Fruit fly (Drosophila melanogaster) whole organism, pupa: ENCODE results near the gene Trs33.

Experiments
- CG10348 ChIP-seq: fragments of 200-800 bp; sonication (Bioruptor generic); IDR thresholded peaks from 2 replicates; pipeline ENCODE4 v1.3.6; 2022; ENCODE audit warnings: missing biosample characterization, missing genetic modification characterization
- CG12605 ChIP-seq: fragments of 200-800 bp; sonication (Bioruptor generic); IDR thresholded peaks from 2 replicates; pipeline ENCODE4 v1.3.6; 2022; ENCODE audit warnings: missing biosample characterization, missing genetic modification characterization
- CG13204 ChIP-seq: fragments of 200-800 bp; sonication (Bioruptor generic); optimal IDR thresholded peaks from 2 replicates; lab custom pipeline; 2018; ENCODE audit warnings: missing biosample characterization, mild to moderate bottlenecking, missing genetic modification characterization, moderate library complexity
- CG14655 ChIP-seq: fragments of 200-800 bp; sonication (Bioruptor generic); optimal IDR thresholded peaks from 3 replicates; lab custom pipeline; 2017; ENCODE audit warnings: mild to moderate bottlenecking, missing biosample characterization, missing genetic modification reagents, missing genetic modification characterization
- CG15710 ChIP-seq: fragments of 200-800 bp; sonication (Bioruptor generic); optimal IDR thresholded peaks from 2 replicates; lab custom pipeline; 2018; ENCODE audit warnings: missing biosample characterization, mild to moderate bottlenecking, missing genetic modification characterization, moderate library complexity
- CG17806 ChIP-seq: fragments of 200-800 bp; sonication (Bioruptor generic); optimal IDR thresholded peaks from 2 replicates; lab custom pipeline; 2018; ENCODE audit warnings: missing biosample characterization, mild to moderate bottlenecking, missing genetic modification characterization, moderate library complexity
- CG32121 ChIP-seq: fragments of 200-800 bp; sonication (Bioruptor generic); IDR thresholded peaks from 2 replicates; pipeline ENCODE4 v1.3.6; 2022; ENCODE audit warnings: missing biosample characterization, missing genetic modification characterization
- CG34367 ChIP-seq: fragments of 200-800 bp; sonication (Bioruptor generic); optimal IDR thresholded peaks from 2 replicates; lab custom pipeline; 2018; ENCODE audit warnings: missing biosample characterization, mild to moderate bottlenecking, missing genetic modification characterization
- CG4496 ChIP-seq: fragments of 200-800 bp; sonication (Bioruptor generic); IDR thresholded peaks from 3 replicates; pipeline ENCODE4 v1.3.6; 2022; ENCODE audit warnings: missing biosample characterization, missing genetic modification characterization
- CG8159 ChIP-seq: fragments of 200-800 bp; sonication (Bioruptor generic); optimal IDR thresholded peaks from 3 replicates; lab custom pipeline; 2018; ENCODE audit warnings: missing biosample characterization, mild to moderate bottlenecking, missing genetic modification characterization, moderate library complexity
- CG8301 ChIP-seq: fragments of 200-800 bp; sonication (Bioruptor generic); optimal IDR thresholded peaks from 2 replicates; lab custom pipeline; 2018; ENCODE audit warnings: missing biosample characterization, mild to moderate bottlenecking, missing genetic modification characterization
- CG9948 ChIP-seq: fragments of 200-800 bp; sonication (Bioruptor generic); optimal IDR thresholded peaks from 2 replicates; lab custom pipeline; 2018; ENCODE audit warnings: missing biosample characterization, mild to moderate bottlenecking, missing genetic modification characterization, moderate library complexity
- D1 ChIP-seq: fragments of 200-800 bp; sonication (Bioruptor generic); optimal IDR thresholded peaks from 2 replicates; lab custom pipeline; 2018; ENCODE audit warnings: missing biosample characterization, mild to moderate bottlenecking, missing genetic modification characterization, moderate library complexity
- EcR ChIP-seq: fragments of 200-800 bp; sonication (Bioruptor generic); optimal IDR thresholded peaks from 3 replicates; lab custom pipeline; 2019; ENCODE audit warnings: missing biosample characterization, missing genetic modification characterization, mild to moderate bottlenecking, moderate library complexity, missing genetic modification reagents
- Ets98B ChIP-seq: fragments of 200-800 bp; sonication (Bioruptor generic); IDR thresholded peaks from 2 replicates; pipeline ENCODE4 v1.3.6; 2022; ENCODE audit warnings: missing biosample characterization, missing genetic modification characterization
- Pif1A ChIP-seq: fragments of 200-800 bp; sonication (Bioruptor generic); optimal IDR thresholded peaks from 3 replicates; lab custom pipeline; 2016; ENCODE audit warnings: missing biosample characterization, missing genetic modification characterization
- Pif1B ChIP-seq: fragments of 200-800 bp; sonication (Bioruptor generic); optimal IDR thresholded peaks from 3 replicates; lab custom pipeline; 2016; ENCODE audit warnings: missing biosample characterization, missing genetic modification characterization
- Snoo ChIP-seq: fragments of 200-800 bp; sonication (Bioruptor generic); optimal IDR thresholded peaks from 3 replicates; lab custom pipeline; 2017; ENCODE audit warnings: missing biosample characterization, mild to moderate bottlenecking, missing genetic modification characterization, inconsistent platforms
- fd96Ca ChIP-seq: fragments of 200-800 bp; sonication (Bioruptor generic); IDR thresholded peaks from 3 replicates; pipeline ENCODE4 v1.3.6; 2022; ENCODE audit warnings: missing biosample characterization, missing genetic modification characterization
- gl ChIP-seq: fragments of 200-800 bp; sonication (Bioruptor generic); optimal IDR thresholded peaks from 2 replicates; lab custom pipeline; 2018; ENCODE audit warnings: missing biosample characterization, mild to moderate bottlenecking, missing genetic modification characterization
- rn ChIP-seq: fragments of 200-800 bp; sonication (Bioruptor generic); IDR thresholded peaks from 2 replicates; pipeline ENCODE4 v1.3.6; 2022; ENCODE audit warnings: missing biosample characterization, missing genetic modification characterization

Gene Trs33

dm6 chr3R:15328083-15328779 lies 22.6 kb downstream of the Trs33 start, which contains the start of the genes CG6236 and ea:
Gene CG6236, minus strand, starts transcription at chr3R:15328269.
Gene ea, plus strand, starts transcription at chr3R:15328729.
- TF ChIP-seq Snoo (tag; lab: Kevin White, UChicago) = no peak
- TF ChIP-seq CG12605 (GFP tag; lab: Robert Waterston, UW) = no peak
- TF ChIP-seq CG15710 (tag; lab: Kevin White, UChicago) = no peak
- TF ChIP-seq CG4496 (GFP tag; lab: Robert Waterston, UW) = no peak
- no peak for TF ChIP-seq CG34367 (tag; lab: Kevin White, UChicago)
- TF ChIP-seq CG9948 (tag; lab: Kevin White, UChicago) = no peak
- no peak for TF ChIP-seq Ets98B (GFP tag; lab: Robert Waterston, UW)
- TF ChIP-seq fd96Ca (GFP tag; lab: Robert Waterston, UW) = no peak

- TF ChIP-seq CG14655 (no peak), fd96Ca (GFP tag; lab: Robert Waterston, UW) (no peak), EcR (GFP tag; lab: Kevin White, UChicago) (no peak), CG17806 (tag; lab: Kevin White, UChicago) (no peak), Ets98B (GFP tag; lab: Robert Waterston, UW) (no peak), CG10348 (GFP tag; lab: Robert Waterston, UW) (no peak), CG8301 (tag; lab: Kevin White, UChicago) (no peak), CG34367 (tag; lab: Kevin White, UChicago) (no peak), gl (tag; lab: Kevin White, UChicago) (no peak), D1 (tag; lab: Kevin White, UChicago) (no peak), CG8159 (tag; lab: Kevin White, UChicago) (no peak)
Measured at dm6 chr3R:15320747-15321085, 30.1 kb downstream of the Trs33 start, which contains the start of gene ear. Gene ear, plus strand, starts transcription at chr3R:15320756.

- TF ChIP-seq CG9948 (tag; lab: Kevin White, UChicago) (peak; percentile 25), EcR (GFP tag; lab: Kevin White, UChicago) (no peak), CG8159 (tag; lab: Kevin White, UChicago) (peak; percentile 98), CG8301 (tag; lab: Kevin White, UChicago) (peak; percentile 59), Pif1A (no peak), CG10348 (GFP tag; lab: Robert Waterston, UW) (no peak), CG13204 (GFP tag; lab: Kevin White, UChicago) (no peak), CG4496 (GFP tag; lab: Robert Waterston, UW) (peak; percentile 53; the same call in 2 of the 3 replicates), CG15710 (tag; lab: Kevin White, UChicago) (peak; percentile 46), CG34367 (tag; lab: Kevin White, UChicago) (peak; percentile 50), Pif1B (GFP tag; lab: Kevin White, UChicago) (no peak), CG14655 (no peak), gl (tag; lab: Kevin White, UChicago) (no peak), rn (GFP tag; lab: Robert Waterston, UW) (0 out of 2 replicates have a peak, but pooled peaks have one; percentile 4), CG32121 (peak; percentile 35), fd96Ca (GFP tag; lab: Robert Waterston, UW) (peak; percentile 71), CG17806 (tag; lab: Kevin White, UChicago) (peak; percentile 44), D1 (tag; lab: Kevin White, UChicago) (no peak), Ets98B (GFP tag; lab: Robert Waterston, UW) (peak; percentile 73), Snoo (tag; lab: Kevin White, UChicago) (peak; percentile 61), CG12605 (GFP tag; lab: Robert Waterston, UW) (0 out of 2 replicates have a peak, but pooled peaks have one; percentile 9)
Measured at dm6 chr3R:15319912-15320746, 30.7 kb downstream of the Trs33 start, which contains the start of the genes CG6276 and CG44040. Gene CG6276, minus strand, starts transcription at chr3R:15320069. Gene CG44040, plus strand, starts transcription at chr3R:15320378.

- TF ChIP-seq CG8301 (tag; lab: Kevin White, UChicago) (no peak), Pif1B (GFP tag; lab: Kevin White, UChicago) (no peak), CG10348 (GFP tag; lab: Robert Waterston, UW) (no peak), CG32121 (no peak), CG34367 (tag; lab: Kevin White, UChicago) (no peak), gl (tag; lab: Kevin White, UChicago) (no peak), CG9948 (tag; lab: Kevin White, UChicago) (no peak), CG12605 (GFP tag; lab: Robert Waterston, UW) (no peak), CG17806 (tag; lab: Kevin White, UChicago) (no peak), CG4496 (GFP tag; lab: Robert Waterston, UW) (no peak), CG8159 (tag; lab: Kevin White, UChicago) (no peak), fd96Ca (GFP tag; lab: Robert Waterston, UW) (no peak), rn (GFP tag; lab: Robert Waterston, UW) (no peak), EcR (GFP tag; lab: Kevin White, UChicago) (no peak), Snoo (tag; lab: Kevin White, UChicago) (no peak), Pif1A (no peak), CG14655 (no peak)
- TF ChIP-seq, all 21 proteins: peak for 0
Measured at dm6 chr3R:15316326-15316725, 34.5 kb downstream of the Trs33 start, which contains the start of gene CG14866. Gene CG14866, plus strand, starts transcription at chr3R:15316471.

- TF ChIP-seq CG34367 (tag; lab: Kevin White, UChicago) (no peak), CG17806 (tag; lab: Kevin White, UChicago) (no peak), CG10348 (GFP tag; lab: Robert Waterston, UW) (no peak), CG14655 (no peak), CG13204 (GFP tag; lab: Kevin White, UChicago) (no peak)
Measured at dm6 chr3R:15313836-15314235, 37.0 kb downstream of the Trs33 start.
